Worm (Caenorhabditis elegans): Measurements from ENCODE around the gene F13H6.5.

Gene F13H6.5

DNA sequence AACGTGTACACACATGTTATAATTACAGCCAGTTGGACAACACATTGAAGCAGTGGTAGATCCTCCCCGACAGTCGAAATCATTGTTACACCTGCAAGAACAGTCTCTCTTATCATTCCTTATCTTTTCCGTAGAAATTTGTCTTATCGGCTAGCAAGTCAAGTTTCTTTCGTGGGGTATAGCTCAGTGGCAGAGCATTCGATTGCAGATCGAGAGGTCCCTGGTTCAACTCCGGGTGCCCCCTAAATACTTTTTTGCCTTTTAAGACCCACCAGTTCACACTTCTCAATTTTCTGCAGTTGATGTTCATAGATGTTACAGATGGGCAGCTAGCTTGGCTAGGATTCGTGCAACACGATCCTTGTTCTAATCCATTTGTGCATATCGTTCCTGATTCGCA lies 39.5 kb downstream of the F13H6.5 start (continued):
- TF ChIP-seq rpc-1 (optimal IDR thresholded peaks at IDR 0.05) (peak; percentile 81), rpc-1 (tag; optimal IDR thresholded peaks at IDR 0.05) (peak; percentile 86), atf-7 (tag; optimal IDR thresholded peaks at IDR 0.05) (peak; percentile 17), snpc-3.4 (tag; optimal IDR thresholded peaks at IDR 0.05) (no peak), hlh-12 (tag; optimal IDR thresholded peaks at IDR 0.05) (peak; percentile 6), nhr-80 (tag; optimal IDR thresholded peaks at IDR 0.05) (peak; percentile 35), F55B11.4 (tag; optimal IDR thresholded peaks at IDR 0.05; ENCODE audit: borderline replicate concordance, insufficient read depth) (no peak), hlh-26 (GFP tag; conservative IDR thresholded peaks at IDR 0.05) (no peak), F33H1.4 (GFP tag; IDR thresholded peaks at IDR 0.05) (peak; percentile 33; the same call in 1 of the 2 replicates), efl-1 (GFP tag; optimal IDR thresholded peaks at IDR 0.05) (no peak), T07F8.4 (tag; optimal IDR thresholded peaks at IDR 0.05) (peak; percentile 42), egl-44 (GFP tag; IDR thresholded peaks at IDR 0.05) (peak; percentile 77; the same call in 1 of the 2 replicates), nhr-27 (tag; optimal IDR thresholded peaks at IDR 0.05) (peak; percentile 83), Y67H2A.10 (GFP tag; conservative IDR thresholded peaks at IDR 0.05) (no peak), ekl-4 (GFP tag; IDR thresholded peaks at IDR 0.05) (0 out of 2 replicates have a peak, but pooled peaks have one; percentile 59), ama-1 (optimal IDR thresholded peaks at IDR 0.05) (no peak), ama-1 (GFP tag; optimal IDR thresholded peaks at IDR 0.05) (peak in 1 of 2 experiments; percentile 83), nhr-90 (tag; optimal IDR thresholded peaks at IDR 0.05) (peak; percentile 81), ceh-100 (GFP tag; IDR thresholded peaks at IDR 0.05) (0 out of 2 replicates have a peak, but pooled peaks have one; percentile 32), K11D2.4 (GFP tag; IDR thresholded peaks at IDR 0.05) (0 out of 2 replicates have a peak, but pooled peaks have one; percentile 26), akir-1 (GFP tag; optimal IDR thresholded peaks at IDR 0.05) (no peak), rcor-1 (GFP tag; IDR thresholded peaks at IDR 0.05) (peak; percentile 51; the same call in 1 of the 2 replicates), ztf-6 (GFP tag; IDR thresholded peaks at IDR 0.05) (0 out of 2 replicates have a peak, but pooled peaks have one; percentile 39), aptf-3 (GFP tag; IDR thresholded peaks at IDR 0.05) (peak; percentile 74; the same call in 1 of the 2 replicates), ztf-18 (tag; optimal IDR thresholded peaks at IDR 0.05) (peak; percentile 72), ceh-58 (GFP tag; IDR thresholded peaks at IDR 0.05) (no peak), mel-28 (tag; optimal IDR thresholded peaks at IDR 0.05; ENCODE audit: borderline replicate concordance) (no peak), hsf-1 (GFP tag; IDR thresholded peaks at IDR 0.05) (peak; percentile 71), die-1 (tag; optimal IDR thresholded peaks at IDR 0.05) (peak; percentile 86), ceh-79 (tag; optimal IDR thresholded peaks at IDR 0.05) (peak; percentile 75), F23B12.7 (tag; optimal IDR thresholded peaks at IDR 0.05; ENCODE audit: insufficient read depth) (peak; percentile 45), snpc-4 (GFP tag; optimal IDR thresholded peaks at IDR 0.05) (no peak), snpc-4 (tag; optimal IDR thresholded peaks at IDR 0.05) (peak in 1 of 4 experiments; percentile 16), K12H6.12 (tag; optimal IDR thresholded peaks at IDR 0.05) (peak; percentile 17), sea-2 (GFP tag; IDR thresholded peaks at IDR 0.05) (0 out of 2 replicates have a peak, but pooled peaks have one; percentile 9), repo-1 (tag; optimal IDR thresholded peaks at IDR 0.05) (no peak), bed-1 (GFP tag; IDR thresholded peaks at IDR 0.05) (0 out of 2 replicates have a peak, but pooled peaks have one; percentile 45), madf-10 (tag; optimal IDR thresholded peaks at IDR 0.05) (peak; percentile 60), attf-6 (GFP tag; IDR thresholded peaks at IDR 0.05) (no peak), him-1 (tag; optimal IDR thresholded peaks at IDR 0.05) (peak; percentile 65), ztf-25 (GFP tag; IDR thresholded peaks at IDR 0.05) (peak; percentile 67; the same call in 1 of the 2 replicates), ztf-3 (GFP tag; optimal IDR thresholded peaks at IDR 0.05) (no peak), B0261.1 (tag; optimal IDR thresholded peaks at IDR 0.05) (peak; percentile 76), lsl-1 (GFP tag; optimal IDR thresholded peaks at IDR 0.05) (peak; percentile 35), sptf-2 (GFP tag; optimal IDR thresholded peaks at IDR 0.05) (peak; percentile 76), ztf-28 (GFP tag; IDR thresholded peaks at IDR 0.05) (no peak), zfh-2 (GFP tag; conservative IDR thresholded peaks at IDR 0.05) (no peak), lir-1 (GFP tag; conservative IDR thresholded peaks at IDR 0.05) (no peak), hmg-1.2 (GFP tag; IDR thresholded peaks at IDR 0.05) (peak; percentile 61)

Data from whole organism, young adult.